Fruit fly (Drosophila melanogaster) whole organism, embryonic: Measurements from ENCODE around the gene CG7945.

Experiments used
- CG12219 ChIP-seq: fragments of 200-800 bp; sonication (Bioruptor generic); optimal IDR thresholded peaks from 3 replicates; lab custom pipeline; 2018; ENCODE audit warnings: missing biosample characterization, mild to moderate bottlenecking, missing genetic modification characterization
- CG1602 ChIP-seq: fragments of 200-800 bp; sonication (Bioruptor generic); optimal IDR thresholded peaks from 3 replicates; lab custom pipeline; 2016; ENCODE audit warnings: missing biosample characterization, missing genetic modification characterization
- CG32532 ChIP-seq: fragments of 200-800 bp; sonication (Bioruptor generic); IDR thresholded peaks from 2 replicates; pipeline ENCODE4 v1.3.6; 2022; ENCODE audit warnings: missing biosample characterization, missing genetic modification characterization
- CG6765 ChIP-seq: fragments of 200-800 bp; sonication (Bioruptor generic); optimal IDR thresholded peaks from 3 replicates; lab custom pipeline; 2017; ENCODE audit warnings: missing biosample characterization, mild to moderate bottlenecking, missing genetic modification characterization
- CG9727 ChIP-seq: fragments of 200-800 bp; sonication (Bioruptor generic); optimal IDR thresholded peaks from 3 replicates; lab custom pipeline; 2017; ENCODE audit warnings: missing biosample characterization, mild to moderate bottlenecking, missing genetic modification characterization
- Chrac-16 ChIP-seq: fragments of 200-800 bp; sonication (Bioruptor generic); optimal IDR thresholded peaks from 3 replicates; lab custom pipeline; 2016; ENCODE audit warnings: missing biosample characterization, missing genetic modification characterization
- NC2α ChIP-seq: fragments of 200-800 bp; sonication (Bioruptor generic); optimal IDR thresholded peaks from 2 replicates; lab custom pipeline; 2016; ENCODE audit warnings: missing biosample characterization, missing genetic modification characterization
- ara ChIP-seq: fragments of 200-800 bp; sonication (Bioruptor generic); IDR thresholded peaks from 2 replicates; pipeline ENCODE4 v1.3.6; 2022; ENCODE audit warnings: missing biosample characterization, missing genetic modification characterization
- cwo ChIP-seq: fragments of 200-800 bp; sonication (Bioruptor generic); optimal IDR thresholded peaks from 3 replicates; lab custom pipeline; 2017; ENCODE audit warnings: missing biosample characterization, missing genetic modification characterization, mild to moderate bottlenecking, moderate library complexity, missing genetic modification reagents
- ham ChIP-seq: fragments of 200-800 bp; sonication (Bioruptor generic); IDR thresholded peaks from 2 replicates; pipeline ENCODE4 v1.3.6; 2022; ENCODE audit warnings: missing biosample characterization, missing genetic modification characterization
- kah ChIP-seq: fragments of 200-800 bp; sonication (Bioruptor generic); optimal IDR thresholded peaks from 2 replicates; lab custom pipeline; 2018; ENCODE audit warnings: missing biosample characterization, mild to moderate bottlenecking, missing genetic modification characterization
- z ChIP-seq: fragments of 200-800 bp; sonication (Bioruptor generic); IDR thresholded peaks from 3 replicates; pipeline ENCODE4 v1.3.6; 2022; ENCODE audit warnings: missing biosample characterization, missing genetic modification characterization

- TF ChIP-seq CG32532 (GFP tag; lab: Robert Waterston, UW) (no peak), cwo (no peak), CG9727 (no peak), z (GFP tag; lab: Robert Waterston, UW) (no peak), kah (no peak), ara (GFP tag; lab: Robert Waterston, UW) (no peak), ham (no peak), CG1602 (GFP tag; lab: Kevin White, UChicago) (no peak), NC2α (GFP tag; lab: Kevin White, UChicago) (no peak), CG6765 (GFP tag; lab: Kevin White, UChicago) (no peak), Chrac-16 (GFP tag; lab: Kevin White, UChicago) (no peak), CG12219 (no peak)
Measured at dm6 chr3L:15562727-15563057, 38.8 kb upstream of the CG7945 start.
